Worm (Caenorhabditis elegans): ENCODE measurements around the gene C09B9.4.
"Not testable (repeated sequence)": the region's sequence is repeated elsewhere in the genome, so short reads cannot be mapped to it uniquely, and the experiment has no call there.

The C09B9.4 gene

DNA sequence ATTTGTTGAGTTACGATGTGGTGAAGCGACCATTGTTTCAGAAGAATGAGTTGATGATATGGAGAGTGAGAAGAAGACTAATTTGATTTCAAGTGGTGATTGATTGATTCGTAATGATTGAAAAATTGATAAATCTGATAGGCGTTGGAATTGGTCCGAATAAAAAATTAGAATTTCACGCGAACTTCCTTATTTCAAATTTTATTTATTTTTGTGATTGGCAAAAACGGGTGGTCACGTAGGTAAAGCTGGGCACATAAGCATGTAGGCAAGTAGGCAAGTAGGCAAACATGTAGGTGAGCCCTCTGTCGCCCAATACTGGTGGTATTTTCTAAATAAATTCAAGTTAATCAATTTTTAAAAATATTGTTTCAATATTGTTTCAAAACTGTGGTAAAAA, at the start of gene C09B9.4:
Gene C09B9.4, minus strand, starts transcription at position 101 of the 400 bp plus-strand sequence.
- no peak for TF ChIP-seq unc-62 (GFP tag; optimal IDR thresholded peaks at IDR 0.05)

DNA sequence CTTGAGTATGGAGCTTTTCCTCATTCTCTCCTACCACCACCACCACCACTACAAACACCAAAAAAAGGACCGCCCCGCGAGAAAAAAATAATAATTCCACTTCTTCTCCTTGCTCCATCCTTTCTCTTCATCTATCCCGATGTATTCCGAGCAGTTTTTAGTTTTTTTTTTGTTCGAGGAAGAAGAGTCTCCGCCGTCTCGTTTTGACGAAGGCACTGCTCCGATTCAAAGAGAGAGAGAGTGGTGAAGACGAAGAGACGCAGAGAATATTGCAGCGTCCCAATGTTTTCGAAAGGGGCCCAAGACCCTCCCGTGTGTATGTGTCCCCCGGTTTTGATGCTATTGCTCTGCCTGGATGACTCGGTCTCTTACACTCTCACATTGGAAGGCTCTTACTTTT, 47.9 kb upstream of the C09B9.4 start:
- no peak for TF ChIP-seq unc-62 (GFP tag; optimal IDR thresholded peaks at IDR 0.05)

DNA sequence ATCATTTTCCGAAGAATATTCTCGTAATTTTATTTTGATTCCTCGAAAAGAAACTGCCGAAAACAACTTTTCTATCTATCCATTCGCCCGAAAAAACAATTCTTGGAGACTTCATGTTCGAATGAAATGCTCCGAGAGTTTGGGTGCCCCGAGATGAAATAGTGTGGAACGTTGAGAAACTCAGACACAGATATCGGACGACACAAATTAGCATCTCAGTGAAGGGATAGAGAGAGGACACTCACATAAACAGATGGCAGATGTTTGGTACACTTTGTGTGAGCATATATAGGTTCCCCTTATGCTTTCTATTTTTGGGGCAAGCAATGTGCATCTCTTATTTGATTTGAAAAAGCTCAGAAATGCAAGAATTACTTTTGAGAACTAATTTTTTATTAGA, 45.7 kb upstream of the C09B9.4 start:
- TF ChIP-seq unc-62 (GFP tag; optimal IDR thresholded peaks at IDR 0.05): no peak

DNA sequence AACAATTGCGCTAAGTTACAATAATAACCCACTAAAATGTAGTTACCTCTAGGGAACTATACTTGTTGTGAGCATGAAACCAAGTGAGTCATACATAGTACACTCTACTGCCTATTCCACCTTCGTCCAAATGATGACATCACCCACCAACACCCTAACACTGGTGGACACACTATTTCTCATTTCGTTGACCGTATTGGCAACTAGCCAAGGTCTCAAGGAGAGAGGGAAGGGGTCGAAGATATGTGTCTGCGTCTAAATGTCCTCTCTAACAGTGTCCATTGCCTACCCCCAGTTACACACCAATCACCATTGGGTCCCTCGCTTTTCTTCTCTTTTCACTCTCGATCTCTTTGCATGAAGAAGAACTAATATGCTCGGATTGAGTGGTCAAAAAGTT, 44.7 kb upstream of the C09B9.4 start:
- no peak for TF ChIP-seq unc-62 (GFP tag; optimal IDR thresholded peaks at IDR 0.05)

DNA sequence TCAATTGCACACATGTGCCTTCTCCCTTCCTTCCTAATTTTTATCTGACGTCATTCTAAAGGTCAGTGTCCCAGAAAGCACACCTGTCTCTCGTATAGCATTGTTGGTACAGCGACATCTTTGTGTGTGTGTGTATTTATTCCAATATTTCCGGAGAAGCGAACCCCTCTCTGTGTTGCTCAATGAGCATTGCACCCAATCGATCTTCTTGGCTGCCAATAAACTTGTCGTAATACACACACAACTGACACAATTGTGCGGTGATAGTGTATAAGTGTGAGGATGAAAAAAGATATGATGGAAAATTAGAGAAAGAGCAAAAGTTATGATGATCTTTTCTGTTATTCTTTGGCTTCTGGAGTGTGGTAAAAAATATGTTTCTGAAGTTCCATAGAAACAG, 43.4 kb upstream of the C09B9.4 start:
- no peak for TF ChIP-seq unc-62 (GFP tag; optimal IDR thresholded peaks at IDR 0.05)

DNA sequence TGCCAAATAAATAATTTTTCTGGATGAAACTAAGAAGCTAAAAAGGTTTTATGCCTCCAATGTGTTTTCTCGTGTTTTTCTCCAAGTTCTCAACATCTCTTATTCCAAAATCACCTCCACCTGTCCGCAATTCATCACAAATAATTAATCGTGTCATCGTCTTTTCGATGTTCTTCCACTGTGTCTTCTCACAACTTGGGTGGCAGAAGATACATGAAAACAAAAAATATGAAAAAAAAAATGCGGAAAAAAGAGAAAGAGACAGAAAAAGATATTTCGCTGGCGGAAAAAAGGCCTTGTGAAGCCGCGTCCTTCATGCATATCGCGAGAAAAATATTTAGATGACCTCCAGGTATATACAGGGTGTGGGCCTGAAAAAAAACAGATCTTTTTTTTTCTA, 40.7 kb upstream of the C09B9.4 start:
- TF ChIP-seq unc-62 (GFP tag; optimal IDR thresholded peaks at IDR 0.05): no peak

DNA sequence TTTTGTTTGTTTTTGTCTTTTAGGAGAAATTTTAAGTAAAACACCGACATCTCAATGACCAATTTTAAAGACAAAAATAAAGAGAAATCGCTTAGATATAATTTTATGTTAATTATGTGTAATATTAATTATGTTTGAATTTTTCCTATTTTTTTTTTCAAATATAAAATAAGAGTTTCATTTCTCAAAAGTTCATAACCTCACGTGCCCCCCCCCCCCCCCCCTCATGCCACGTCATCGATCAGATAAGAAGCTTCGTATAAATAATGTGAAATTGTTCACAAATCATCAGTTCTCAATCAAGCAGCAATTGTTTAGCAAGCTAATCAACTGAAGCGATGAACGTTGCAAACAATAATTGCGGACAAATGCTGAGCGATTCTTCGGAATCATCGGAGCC, 37.4 kb upstream of the C09B9.4 start, which contains the start of gene C02B10.6:
Gene C02B10.6, plus strand, starts transcription at position 301 of the 400 bp plus-strand sequence.
- TF ChIP-seq unc-62 (GFP tag; optimal IDR thresholded peaks at IDR 0.05): not testable (repeated sequence)

DNA sequence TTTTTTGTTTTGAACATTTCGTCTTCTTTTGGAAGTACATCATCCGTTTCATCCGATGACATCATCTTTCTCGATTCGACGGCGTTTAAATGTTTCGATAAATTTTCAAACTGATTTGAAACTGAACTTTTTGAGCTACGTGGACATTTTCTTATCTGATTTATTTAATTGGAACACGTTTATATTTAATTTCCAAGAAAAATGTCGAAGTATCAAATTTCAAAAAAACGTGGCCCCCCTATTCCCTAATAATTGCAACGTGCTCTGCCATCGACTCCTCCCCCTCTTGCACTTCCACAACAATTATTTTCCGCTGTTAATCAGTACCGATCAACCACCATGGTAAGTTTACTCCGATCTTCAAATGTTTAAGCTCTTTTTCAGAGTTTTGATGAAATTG, 35.4 kb upstream of the C09B9.4 start, which contains the start of the genes R13H9.6 and rmd-6:
Gene R13H9.6, minus strand, starts transcription at position 101 of the 400 bp plus-strand sequence.
Gene rmd-6, plus strand, starts transcription at position 305 of the 400 bp plus-strand sequence.
- TF ChIP-seq unc-62 (GFP tag; optimal IDR thresholded peaks at IDR 0.05): not testable (repeated sequence)

DNA sequence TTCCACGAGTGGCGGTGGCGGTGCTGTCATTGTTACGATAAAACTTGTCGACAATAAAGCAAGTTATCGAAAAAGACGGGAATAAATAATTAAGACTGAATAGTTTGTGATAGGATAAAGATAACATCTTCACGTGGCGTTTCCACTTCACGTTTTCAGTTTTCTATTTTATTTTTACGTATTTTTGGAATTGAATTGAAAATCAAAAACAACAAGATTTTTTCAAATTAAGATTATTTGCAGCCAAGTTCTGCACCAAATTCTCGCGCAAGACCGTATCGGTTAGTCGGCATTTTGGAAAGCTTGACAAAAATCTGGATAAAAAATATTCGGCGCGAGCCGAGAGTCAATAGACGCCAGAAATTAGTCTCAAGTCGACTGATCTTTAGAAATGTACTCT, 33.7 kb upstream of the C09B9.4 start, which contains the start of gene ttbk-2.2:
Gene ttbk-2.2, minus strand, starts transcription at position 101 of the 400 bp plus-strand sequence.
- not testable (repeated sequence) for TF ChIP-seq unc-62 (GFP tag; optimal IDR thresholded peaks at IDR 0.05)

DNA sequence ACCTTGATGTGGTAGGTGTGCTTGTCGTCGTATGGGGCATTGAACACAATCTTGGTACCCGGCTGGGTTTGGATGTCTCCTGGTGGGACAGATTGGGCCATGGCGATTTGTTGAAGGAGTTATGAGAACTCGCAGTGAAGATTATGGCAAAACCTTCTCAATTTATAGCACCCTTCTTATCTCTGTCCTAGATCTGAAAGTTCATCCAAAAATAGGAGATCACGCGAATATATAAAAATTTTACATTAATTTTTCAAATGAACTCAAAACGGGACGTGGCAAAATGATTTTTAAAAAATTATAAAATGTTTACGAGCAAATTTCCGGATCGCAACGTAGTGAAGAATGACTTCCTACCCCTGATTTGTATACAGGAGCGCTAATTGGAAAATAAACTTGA, 31.8 kb upstream of the C09B9.4 start, which contains the start of gene msp-53:
Gene msp-53, minus strand, starts transcription at position 101 of the 400 bp plus-strand sequence.
- TF ChIP-seq unc-62 (GFP tag; optimal IDR thresholded peaks at IDR 0.05): not testable (repeated sequence)

DNA sequence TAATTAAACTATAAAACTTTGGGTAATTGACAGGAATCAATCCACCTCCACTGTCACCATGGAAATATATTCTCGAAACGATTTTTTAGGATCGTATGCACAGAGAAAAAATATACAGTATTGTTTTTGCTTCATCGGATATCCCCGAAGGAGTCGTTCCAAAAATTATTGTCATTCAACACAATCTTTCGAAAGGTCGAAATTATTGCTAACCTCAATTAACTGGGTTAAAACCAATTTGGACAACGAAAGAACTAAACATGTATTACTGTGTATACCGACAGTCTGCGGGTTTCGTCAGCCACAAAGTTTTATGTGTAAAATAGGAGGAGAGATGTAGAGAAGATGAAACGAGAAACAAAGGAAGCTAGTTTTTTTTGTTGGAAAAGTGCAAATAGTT, 30.1 kb upstream of the C09B9.4 start:
- no peak for TF ChIP-seq unc-62 (GFP tag; optimal IDR thresholded peaks at IDR 0.05)

DNA sequence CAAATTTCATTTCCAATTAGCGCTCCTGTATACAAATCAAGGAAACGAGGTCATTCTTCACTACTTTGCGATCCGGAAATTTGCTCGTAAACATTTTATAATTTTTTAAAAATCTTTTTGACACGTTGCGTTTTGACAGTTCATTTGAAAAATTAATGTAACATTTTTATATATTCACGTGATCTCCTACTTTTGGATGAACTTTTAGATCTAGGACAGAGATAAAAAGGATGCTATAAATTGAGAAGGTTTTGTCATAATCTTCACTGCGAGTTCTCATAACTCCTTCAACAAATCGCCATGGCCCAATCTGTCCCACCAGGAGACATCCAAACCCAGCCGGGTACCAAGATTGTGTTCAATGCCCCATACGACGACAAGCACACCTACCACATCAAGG, 29.1 kb upstream of the C09B9.4 start, which contains the start of gene msp-57:
Gene msp-57, plus strand, starts transcription at position 301 of the 400 bp plus-strand sequence.
- TF ChIP-seq unc-62 (GFP tag; optimal IDR thresholded peaks at IDR 0.05): not testable (repeated sequence)

DNA sequence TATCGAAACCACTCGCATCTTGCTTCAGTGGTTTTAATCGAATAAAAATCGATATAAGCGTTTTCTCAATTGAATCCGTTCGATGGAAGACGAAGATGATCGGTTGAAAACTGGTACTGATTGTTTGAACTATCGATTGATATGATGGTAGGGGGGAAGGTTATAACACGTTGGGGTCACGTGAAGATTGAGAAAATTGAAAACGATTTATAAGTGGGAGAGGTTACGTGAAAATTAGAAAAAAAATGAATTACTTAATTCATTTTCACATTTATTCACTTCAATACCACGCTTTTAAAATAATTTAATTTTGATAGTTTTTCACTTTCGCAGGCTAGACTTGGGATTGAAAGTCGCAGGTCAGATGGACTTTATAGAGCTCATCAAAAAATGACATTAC, 27.8 kb upstream of the C09B9.4 start, which contains the start of gene C09B9.7:
Gene C09B9.7, minus strand, starts transcription at position 101 of the 400 bp plus-strand sequence.
- TF ChIP-seq unc-62 (GFP tag; optimal IDR thresholded peaks at IDR 0.05): no peak

DNA sequence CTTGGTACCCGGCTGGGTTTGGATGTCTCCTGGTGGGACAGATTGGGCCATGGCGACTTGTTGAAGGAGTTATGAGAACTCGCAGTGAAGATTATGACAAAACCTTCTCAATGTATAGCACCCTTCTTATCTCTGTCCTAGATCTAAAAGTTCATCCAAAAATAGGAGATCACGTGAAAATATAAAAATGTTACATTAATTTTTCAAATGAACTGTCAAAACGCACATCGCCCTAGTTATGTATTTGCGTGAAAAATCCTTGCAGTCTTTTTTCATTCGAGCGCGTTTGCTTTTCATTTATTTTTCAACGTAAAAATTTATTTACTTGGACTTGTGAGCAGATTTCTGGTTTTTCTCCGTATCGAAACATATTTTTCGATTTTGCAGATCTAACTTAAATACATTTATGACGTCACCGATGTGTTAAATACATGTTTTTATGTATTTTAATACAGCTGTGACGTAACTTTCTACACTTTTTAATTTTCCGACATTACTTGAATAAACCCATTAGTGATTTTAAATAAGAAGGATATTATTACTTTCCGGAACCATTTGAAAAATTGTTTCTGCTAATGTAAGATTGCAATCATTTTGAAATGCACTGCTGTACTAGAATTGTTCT, 22.9 kb upstream of the C09B9.4 start, which contains the start of gene msp-55:
Gene msp-55, minus strand, starts transcription at position 51 of the 625 bp plus-strand sequence.
- no peak for TF ChIP-seq unc-62 (GFP tag; optimal IDR thresholded peaks at IDR 0.05)

DNA sequence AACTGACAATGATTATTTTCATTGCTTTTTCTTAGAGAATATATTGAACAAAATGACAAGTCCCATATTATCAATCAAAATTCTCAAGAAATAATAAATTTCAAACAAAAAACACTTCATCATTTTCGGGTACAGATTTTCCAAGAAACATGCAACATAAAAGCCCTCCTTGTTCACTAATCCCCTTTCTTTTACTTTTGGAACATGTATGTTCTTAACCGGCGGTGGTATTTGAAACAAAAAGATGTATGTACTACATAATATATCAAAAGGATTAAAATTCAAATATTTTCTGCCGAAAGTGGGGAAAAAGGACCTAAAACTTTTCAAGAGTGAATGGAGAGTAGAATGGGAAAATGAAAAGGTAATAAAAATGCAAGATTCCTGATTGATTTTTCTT, 21.1 kb upstream of the C09B9.4 start:
- TF ChIP-seq unc-62 (GFP tag; optimal IDR thresholded peaks at IDR 0.05): no peak

DNA sequence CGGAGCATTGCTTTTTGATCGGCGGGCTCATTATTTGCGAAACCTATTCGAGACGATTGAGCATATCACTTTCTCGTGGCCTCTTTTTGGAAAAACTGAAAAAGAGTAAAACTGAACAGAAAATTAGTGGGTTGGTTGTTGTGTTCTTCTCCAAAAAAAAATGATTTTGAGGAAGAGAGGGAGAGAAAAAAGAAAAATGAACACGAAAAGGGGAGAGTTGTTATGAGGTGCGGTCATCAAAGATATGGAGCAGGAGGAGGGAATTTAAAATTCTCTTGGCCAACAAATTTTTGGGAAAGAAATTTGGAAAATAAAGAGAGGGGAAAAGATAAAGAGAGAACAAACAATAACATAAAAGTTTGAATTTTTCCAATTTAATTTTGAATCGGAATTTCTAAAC, 12.2 kb upstream of the C09B9.4 start, which contains the start of gene hot-9:
Gene hot-9, minus strand, starts transcription at position 101 of the 400 bp plus-strand sequence.
- TF ChIP-seq unc-62 (GFP tag; optimal IDR thresholded peaks at IDR 0.05): no peak

DNA sequence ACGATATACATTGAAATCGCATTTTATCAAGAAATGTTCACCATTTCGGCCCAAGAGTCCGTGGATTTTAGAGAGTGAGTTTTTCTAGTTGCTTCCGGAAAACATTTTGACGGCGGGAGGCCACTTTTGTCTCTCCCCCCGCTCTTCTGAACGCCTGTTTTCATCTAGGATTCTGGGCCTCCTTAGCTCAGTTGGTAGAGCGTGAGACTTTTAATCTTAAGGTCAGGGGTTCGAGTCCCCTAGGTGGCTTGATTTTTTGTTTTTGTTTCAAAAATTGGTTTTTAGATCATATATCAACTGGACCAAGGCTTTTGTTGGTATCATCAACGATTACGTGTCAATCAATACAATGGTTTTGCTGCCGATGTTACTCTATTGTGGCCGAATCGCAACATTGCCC, 5.6 kb upstream of the C09B9.4 start:
- no peak for TF ChIP-seq unc-62 (GFP tag; optimal IDR thresholded peaks at IDR 0.05)

All from whole organism, dauer.